Fruit fly (Drosophila melanogaster): ENCODE measurements around the gene Ir94e.

The Ir94e gene

dm6 chr3R:23403628-23404027, 1.7 kb upstream of the Ir94e start, which contains the start of gene CG17380:
Gene CG17380 (minus strand): TSS chr3R:23403728.
- TF ChIP-seq CG8301 (tag; optimal IDR thresholded peaks at IDR 0.05) (no peak), CG17806 (tag; optimal IDR thresholded peaks at IDR 0.05) (no peak), gl (tag; optimal IDR thresholded peaks at IDR 0.05) (no peak), CG15710 (tag; optimal IDR thresholded peaks at IDR 0.05) (no peak), CG9948 (tag; optimal IDR thresholded peaks at IDR 0.05) (no peak)

DNA sequence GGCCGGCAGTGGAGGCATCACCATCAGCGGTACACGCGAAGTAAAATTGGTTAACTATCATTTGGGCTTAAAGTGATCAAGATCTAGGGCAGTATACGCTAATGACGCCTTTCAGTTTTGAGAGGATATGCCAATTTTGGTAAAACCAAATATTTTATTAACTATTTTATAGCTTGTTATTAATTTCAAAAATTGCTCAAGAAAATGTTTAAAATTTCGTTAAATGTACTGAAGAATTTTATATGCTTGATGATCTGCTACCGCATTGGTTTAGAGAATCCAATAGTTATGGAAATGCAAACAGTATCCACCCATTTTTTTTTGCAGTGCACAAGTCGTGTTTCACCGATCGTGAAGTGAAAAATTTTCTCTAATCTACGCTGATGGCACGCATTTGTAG, 2.6 kb downstream of the Ir94e start:
- TF ChIP-seq CG14655 (GFP tag; optimal IDR thresholded peaks at IDR 0.05) (peak; percentile 55), gl (tag; optimal IDR thresholded peaks at IDR 0.05) (no peak), rn (GFP tag; IDR thresholded peaks at IDR 0.05) (no peak), CG8301 (tag; optimal IDR thresholded peaks at IDR 0.05) (peak; percentile 31), Ets98B (GFP tag; IDR thresholded peaks at IDR 0.05) (no peak), CG9948 (tag; optimal IDR thresholded peaks at IDR 0.05) (peak; percentile 18), fd96Ca (GFP tag; IDR thresholded peaks at IDR 0.05) (no peak)

DNA sequence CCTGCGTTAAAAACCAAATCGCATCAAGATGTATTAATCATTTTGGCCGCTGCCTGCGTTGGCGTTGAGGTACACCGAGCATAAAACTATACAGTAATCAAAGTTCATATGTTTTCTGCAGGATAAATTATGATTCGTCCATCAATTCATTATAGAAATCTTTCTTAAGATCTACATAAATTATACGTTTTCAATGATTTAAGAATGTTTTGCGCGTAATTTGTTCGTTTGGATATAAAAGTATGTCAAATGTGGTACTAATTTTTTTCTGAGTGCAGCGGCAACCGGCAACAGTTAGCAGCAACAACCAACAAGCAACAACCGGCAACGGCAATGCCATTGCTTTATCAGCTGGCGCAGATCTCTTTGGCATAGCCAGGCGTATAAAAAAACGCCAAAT, 11.3 kb downstream of the Ir94e start:
- TF ChIP-seq Pif1A (GFP tag; optimal IDR thresholded peaks at IDR 0.05) (peak; percentile 52), CG8159 (tag; optimal IDR thresholded peaks at IDR 0.05) (no peak), fd96Ca (GFP tag; IDR thresholded peaks at IDR 0.05) (peak; percentile 72), CG14655 (GFP tag; optimal IDR thresholded peaks at IDR 0.05) (peak; percentile 53), D1 (tag; optimal IDR thresholded peaks at IDR 0.05) (no peak), Ets98B (GFP tag; IDR thresholded peaks at IDR 0.05) (peak; percentile 75), Snoo (tag; optimal IDR thresholded peaks at IDR 0.05) (no peak), CG4496 (GFP tag; IDR thresholded peaks at IDR 0.05) (peak; percentile 65; the same call in 2 of the 3 replicates), gl (tag; optimal IDR thresholded peaks at IDR 0.05) (no peak), CG9948 (tag; optimal IDR thresholded peaks at IDR 0.05) (no peak), CG8301 (tag; optimal IDR thresholded peaks at IDR 0.05) (peak; percentile 69), CG32121 (GFP tag; IDR thresholded peaks at IDR 0.05) (peak; percentile 75), rn (GFP tag; IDR thresholded peaks at IDR 0.05) (no peak), Pif1B (GFP tag; optimal IDR thresholded peaks at IDR 0.05) (no peak)

DNA sequence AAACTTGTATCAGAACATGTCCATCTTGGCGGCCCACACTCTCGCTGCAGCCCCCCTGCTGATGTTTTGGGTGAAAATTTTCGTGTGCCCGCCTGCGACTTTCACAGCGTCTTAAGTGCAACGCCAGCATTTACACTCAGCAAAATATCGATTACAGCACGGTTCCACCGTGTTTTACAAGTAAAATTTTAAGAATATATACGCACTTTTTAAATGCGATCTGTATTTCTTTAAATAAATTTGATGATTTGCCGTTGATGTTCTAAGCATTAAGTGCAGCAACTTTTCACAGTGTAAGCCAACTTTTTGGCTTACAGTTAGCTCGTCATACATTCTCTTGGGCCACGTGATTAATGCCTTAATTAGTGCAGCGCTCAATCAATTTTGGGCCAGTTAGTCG, 12.3 kb downstream of the Ir94e start:
- TF ChIP-seq CG14655 (GFP tag; optimal IDR thresholded peaks at IDR 0.05) (peak; percentile 30), fd96Ca (GFP tag; IDR thresholded peaks at IDR 0.05) (peak; percentile 52; the same call in 1 of the 3 replicates), rn (GFP tag; IDR thresholded peaks at IDR 0.05) (no peak), CG15710 (tag; optimal IDR thresholded peaks at IDR 0.05) (no peak), Ets98B (GFP tag; IDR thresholded peaks at IDR 0.05) (peak; percentile 29), CG34367 (tag; optimal IDR thresholded peaks at IDR 0.05) (no peak), CG8301 (tag; optimal IDR thresholded peaks at IDR 0.05) (peak; percentile 39), Snoo (tag; optimal IDR thresholded peaks at IDR 0.05) (no peak), CG4496 (GFP tag; IDR thresholded peaks at IDR 0.05) (0 out of 3 replicates have a peak, but pooled peaks have one; percentile 36), Pif1A (GFP tag; optimal IDR thresholded peaks at IDR 0.05) (no peak), CG32121 (GFP tag; IDR thresholded peaks at IDR 0.05) (no peak), CG8159 (tag; optimal IDR thresholded peaks at IDR 0.05) (no peak)

dm6 chr3R:23421925-23422324, 16.6 kb downstream of the Ir94e start:
- TF ChIP-seq CG15710 (tag; optimal IDR thresholded peaks at IDR 0.05) (no peak), EcR (GFP tag; optimal IDR thresholded peaks at IDR 0.05) (no peak), CG14655 (GFP tag; optimal IDR thresholded peaks at IDR 0.05) (no peak), CG32121 (GFP tag; IDR thresholded peaks at IDR 0.05) (no peak), Snoo (tag; optimal IDR thresholded peaks at IDR 0.05) (no peak), CG12605 (GFP tag; IDR thresholded peaks at IDR 0.05) (no peak), gl (tag; optimal IDR thresholded peaks at IDR 0.05) (no peak), CG8301 (tag; optimal IDR thresholded peaks at IDR 0.05) (no peak), CG17806 (tag; optimal IDR thresholded peaks at IDR 0.05) (no peak), D1 (tag; optimal IDR thresholded peaks at IDR 0.05) (no peak), CG4496 (GFP tag; IDR thresholded peaks at IDR 0.05) (no peak)

DNA sequence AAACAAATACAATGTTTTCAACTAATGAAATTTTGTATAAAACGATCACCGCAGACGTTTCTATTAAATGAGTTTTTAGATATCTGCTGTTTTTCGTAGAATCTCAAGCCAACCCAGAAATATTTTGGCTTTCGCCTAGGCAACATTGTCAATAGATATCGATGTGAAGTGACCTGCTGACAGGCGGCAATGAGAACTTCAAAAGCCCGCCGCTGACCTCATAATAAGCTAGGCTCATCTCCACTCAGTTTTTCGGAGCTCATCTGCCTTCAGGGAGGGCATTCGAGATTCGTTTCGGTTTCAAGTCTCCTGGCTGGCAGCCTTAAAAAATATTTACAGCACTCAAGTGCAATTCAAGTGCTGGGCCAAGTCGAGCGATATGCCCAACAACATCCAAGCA, 19.8 kb downstream of the Ir94e start:
- TF ChIP-seq D1 (tag; optimal IDR thresholded peaks at IDR 0.05): no peak
- TF ChIP-seq Snoo (tag; optimal IDR thresholded peaks at IDR 0.05): peak; percentile 9

DNA sequence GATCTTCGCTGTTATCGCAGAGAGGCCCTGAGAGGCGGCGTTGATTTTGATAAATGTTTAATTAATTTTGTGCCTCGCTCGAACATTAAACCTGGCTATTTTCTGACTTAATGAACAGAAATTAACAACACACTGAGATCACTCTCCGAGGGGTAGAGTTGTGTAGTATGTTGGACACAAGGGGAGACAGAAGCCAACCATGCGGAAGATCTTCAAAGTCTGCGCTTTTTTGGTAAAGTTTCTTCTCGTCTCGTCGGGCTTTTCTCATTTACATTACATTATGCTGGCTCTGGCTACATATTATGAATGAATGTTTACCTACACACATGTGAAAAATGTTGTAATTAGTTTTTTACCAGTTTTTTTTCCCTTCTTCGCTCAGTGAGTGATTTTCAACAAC, 20.6 kb downstream of the Ir94e start, which contains the start of gene CG43694:
CG43694 (minus strand) TSS at position 101 of the 400 bp plus-strand sequence.
- no peak for TF ChIP-seq CG8301 (tag; optimal IDR thresholded peaks at IDR 0.05)

- TF ChIP-seq CG4496 (GFP tag; IDR thresholded peaks at IDR 0.05): no peak
- TF ChIP-seq CG8301 (tag; optimal IDR thresholded peaks at IDR 0.05): no peak
- no peak for TF ChIP-seq gl (tag; optimal IDR thresholded peaks at IDR 0.05)
- no peak for TF ChIP-seq Snoo (tag; optimal IDR thresholded peaks at IDR 0.05)
- TF ChIP-seq Ets98B (GFP tag; IDR thresholded peaks at IDR 0.05): no peak
- no peak for TF ChIP-seq CG34367 (tag; optimal IDR thresholded peaks at IDR 0.05)
- TF ChIP-seq CG12605 (GFP tag; IDR thresholded peaks at IDR 0.05): no peak
- no peak for TF ChIP-seq rn (GFP tag; IDR thresholded peaks at IDR 0.05)
- TF ChIP-seq Pif1B (GFP tag; optimal IDR thresholded peaks at IDR 0.05): no peak
- no peak for TF ChIP-seq CG15710 (tag; optimal IDR thresholded peaks at IDR 0.05)
- no peak for TF ChIP-seq CG32121 (GFP tag; IDR thresholded peaks at IDR 0.05)
- no peak for TF ChIP-seq CG13204 (GFP tag; optimal IDR thresholded peaks at IDR 0.05)
- TF ChIP-seq D1 (tag; optimal IDR thresholded peaks at IDR 0.05): no peak
- no peak for TF ChIP-seq CG8159 (tag; optimal IDR thresholded peaks at IDR 0.05)
These were observed 26.0 kb downstream of the Ir94e start for dm6 chr3R:23431355-23431754.
